Fruit fly (Drosophila melanogaster): ENCODE data around the gene CG9330.

CG9330 gene

dm6 chr3L:19564905-19565700 lies 20.9 kb upstream of the CG9330 start:
- no peak for TF ChIP-seq noc (tag; optimal IDR thresholded peaks at IDR 0.05)

DNA sequence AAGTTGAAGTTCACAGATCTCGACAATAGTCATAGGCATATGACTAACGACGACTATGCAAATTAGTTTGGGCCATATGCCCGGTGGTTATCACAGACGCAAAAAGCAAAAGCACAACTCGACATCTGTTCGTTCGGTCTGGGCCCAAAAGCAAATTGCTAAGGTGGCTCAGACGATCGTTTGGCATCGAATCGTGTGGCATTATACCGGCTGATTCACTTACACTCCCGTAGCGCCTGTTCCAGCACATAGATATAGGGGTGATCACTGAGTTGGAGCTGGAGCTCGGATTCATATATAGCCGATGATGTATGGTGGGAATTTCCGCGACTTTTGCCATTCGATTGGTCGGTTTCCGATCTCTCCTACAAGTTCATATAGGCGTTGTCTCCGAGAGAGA lies 19.9 kb upstream of the CG9330 start:
- no peak for TF ChIP-seq noc (tag; optimal IDR thresholded peaks at IDR 0.05)

- TF ChIP-seq noc (tag; optimal IDR thresholded peaks at IDR 0.05) = no peak
These were observed 17.1 kb upstream of the CG9330 start for dm6 chr3L:19568999-19569398.

- TF ChIP-seq noc (tag; optimal IDR thresholded peaks at IDR 0.05) = no peak
These were observed 16.6 kb upstream of the CG9330 start for dm6 chr3L:19569407-19569806.

DNA sequence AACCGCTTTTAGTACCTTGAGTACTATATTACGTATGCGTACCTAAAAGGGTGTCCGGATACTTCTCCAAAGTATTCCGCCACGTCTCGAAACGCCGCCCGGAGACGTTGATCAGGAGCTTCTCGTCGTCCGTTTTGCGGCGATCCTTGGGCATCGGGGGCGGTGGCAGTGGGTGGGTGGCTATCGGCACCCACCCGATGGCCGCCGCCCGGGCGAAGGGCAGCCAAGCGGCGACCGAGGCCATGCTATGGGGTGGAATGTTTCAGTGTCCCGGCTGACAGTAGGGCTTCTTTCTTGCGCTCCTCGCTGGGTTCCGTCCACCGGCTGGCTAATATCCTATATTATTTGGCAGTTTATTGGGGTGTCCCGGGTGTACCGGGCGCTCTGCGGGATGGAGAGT lies 11.6 kb upstream of the CG9330 start:
- TF ChIP-seq noc (tag; optimal IDR thresholded peaks at IDR 0.05) = no peak

dm6 chr3L:19575650-19576049 lies 10.4 kb upstream of the CG9330 start:
- TF ChIP-seq noc (tag; optimal IDR thresholded peaks at IDR 0.05) = no peak

DNA sequence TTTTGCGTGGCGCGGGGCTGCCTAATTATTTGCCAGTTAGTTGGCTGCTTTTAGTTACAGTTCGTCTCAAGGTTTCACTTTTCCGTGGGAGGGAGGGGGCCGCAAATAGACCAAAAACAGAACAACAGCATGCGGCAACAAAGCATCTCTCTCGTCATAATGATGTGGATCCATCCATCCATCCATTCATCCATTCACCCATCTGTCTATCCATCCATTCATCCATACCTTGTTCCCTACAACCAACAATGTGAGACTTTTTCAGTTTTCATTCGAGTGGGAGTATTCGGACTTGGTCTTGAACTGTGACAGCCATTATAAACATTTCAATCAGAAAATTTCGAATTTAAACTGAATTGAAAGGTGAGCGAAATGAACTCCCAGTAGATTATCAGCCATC lies 6.7 kb upstream of the CG9330 start:
- TF ChIP-seq noc (tag; optimal IDR thresholded peaks at IDR 0.05) = no peak

DNA sequence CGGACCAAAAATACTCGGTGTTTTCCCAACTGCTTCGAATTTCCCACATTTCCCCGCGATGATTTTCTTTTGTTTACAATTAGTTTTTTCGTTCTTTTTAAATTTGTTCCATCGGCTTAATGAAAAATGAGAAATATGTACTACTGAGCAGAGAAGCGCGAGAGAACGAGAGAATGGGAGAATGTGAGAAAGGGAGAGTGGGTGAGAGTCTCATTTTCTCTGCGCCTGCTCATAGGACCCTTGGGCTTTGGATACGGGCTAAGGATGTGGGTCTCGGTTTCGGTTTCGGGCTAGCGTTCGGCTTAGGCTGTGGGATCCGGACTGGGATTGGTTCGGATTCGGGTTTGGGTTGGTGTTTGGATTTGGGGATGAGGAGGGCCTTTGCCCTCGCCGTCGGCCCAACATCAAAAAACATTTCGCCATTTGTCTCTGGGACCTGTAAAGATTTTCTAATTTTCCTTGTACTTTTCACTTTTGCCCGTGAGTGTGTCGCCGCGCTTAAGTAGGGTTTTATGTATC lies 5.3 kb upstream of the CG9330 start:
- no peak for TF ChIP-seq noc (tag; optimal IDR thresholded peaks at IDR 0.05)

dm6 chr3L:19584369-19584915 lies 1.6 kb upstream of the CG9330 start, which contains the start of gene Shal:
TSS of gene Shal (minus strand) at chr3L:19584568.
- no peak for TF ChIP-seq noc (tag; optimal IDR thresholded peaks at IDR 0.05)

- peak; percentile 100 for TF ChIP-seq noc (tag; optimal IDR thresholded peaks at IDR 0.05)
These were observed 4.4 kb downstream of the CG9330 start, which contains the start of gene CG14100 for dm6 chr3L:19590422-19590821. TSS of gene CG14100 (minus strand) at chr3L:19590524.

DNA sequence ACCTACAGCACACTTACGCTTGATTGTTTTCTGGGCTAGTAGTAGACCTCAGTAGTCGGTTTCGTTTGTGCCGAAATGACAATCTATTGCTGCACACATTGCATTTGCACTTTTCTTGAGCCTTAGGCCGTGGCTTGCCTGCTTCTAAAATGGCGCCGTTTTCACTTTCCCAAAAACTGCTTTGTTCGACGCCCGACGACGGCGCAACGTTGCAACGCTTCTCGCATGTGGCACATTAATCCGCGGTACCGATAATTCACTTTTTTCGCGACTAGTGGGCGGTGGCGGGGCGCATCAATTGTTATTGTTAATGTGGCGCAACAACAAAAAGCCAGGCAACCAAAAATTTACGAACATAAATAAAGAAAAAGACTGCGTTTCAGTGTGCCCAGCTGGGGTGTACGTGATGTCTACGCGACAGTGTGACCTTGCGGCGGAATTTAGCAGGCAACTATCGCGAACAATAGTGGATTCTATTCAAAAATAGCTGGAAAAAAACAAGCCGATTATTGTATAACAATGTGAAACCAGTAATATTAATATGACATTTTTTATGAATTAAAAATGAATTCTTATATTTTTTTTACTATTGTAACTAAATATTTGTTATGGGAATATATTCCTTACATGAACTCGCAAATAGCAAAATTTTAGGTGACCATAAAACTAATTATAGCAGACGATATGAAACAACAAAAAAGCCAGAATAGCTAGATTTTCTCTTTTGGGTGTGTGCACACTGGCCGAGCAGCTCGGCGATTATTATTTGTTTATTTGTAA lies 12.5 kb downstream of the CG9330 start, which contains the start of the genes ash1 and Taf6:
ash1 (minus strand) TSS at position 387 of the 780 bp plus-strand sequence.
Taf6 (plus strand) TSS at position 720 of the 780 bp plus-strand sequence.
- no peak for TF ChIP-seq noc (tag; optimal IDR thresholded peaks at IDR 0.05)

dm6 chr3L:19601413-19601812 lies 15.4 kb downstream of the CG9330 start, which contains the start of gene CG9368:
TSS of gene CG9368 (plus strand) at chr3L:19601633.
- no peak for TF ChIP-seq noc (tag; optimal IDR thresholded peaks at IDR 0.05)

- no peak for TF ChIP-seq noc (tag; optimal IDR thresholded peaks at IDR 0.05)
These were observed 20.0 kb downstream of the CG9330 start, which contains the start of the genes lush and CG9372 for dm6 chr3L:19605974-19606497. TSS of gene lush (minus strand) at chr3L:19606090. TSS of gene CG9372 (plus strand) at chr3L:19606208.

- TF ChIP-seq noc (tag; optimal IDR thresholded peaks at IDR 0.05) = peak; percentile 99
These were observed 26.1 kb downstream of the CG9330 start, which contains the start of the genes Lon and PIG-F for dm6 chr3L:19612172-19612571. TSS of gene Lon (minus strand) at chr3L:19612199. TSS of gene PIG-F (plus strand) at chr3L:19612455.

Measured in whole organism, larva.